Fruit fly (Drosophila melanogaster) whole organism, embryonic: ENCODE measurements around the gene twr.

ENCODE experiments used
- Adf1 ChIP-seq: fragments of 200-800 bp; sonication (Bioruptor generic); IDR thresholded peaks from 2 replicates; pipeline ENCODE4 v1.3.6; 2022; ENCODE audit warnings: missing biosample characterization, missing genetic modification characterization
- Antp ChIP-seq: fragments of 200-800 bp; sonication (Bioruptor generic); optimal IDR thresholded peaks from 3 replicates; lab custom pipeline; 2016; ENCODE audit warnings: missing biosample characterization, missing genetic modification characterization
- B-H2 ChIP-seq: fragments of 200-800 bp; sonication (Bioruptor generic); optimal IDR thresholded peaks from 2 replicates; lab custom pipeline; 2018; ENCODE audit warnings: missing biosample characterization, mild to moderate bottlenecking, missing genetic modification characterization
- Bgb ChIP-seq: fragments of 200-800 bp; sonication (Bioruptor generic); IDR thresholded peaks from 2 replicates; pipeline ENCODE4 v1.3.6; 2022; ENCODE audit warnings: missing biosample characterization, missing genetic modification characterization; ENCODE audit not compliant: partially characterized antibody
- BtbVII ChIP-seq: fragments of 200-800 bp; sonication (Bioruptor generic); optimal IDR thresholded peaks from 3 replicates; lab custom pipeline; 2017; ENCODE audit warnings: missing biosample characterization, mild to moderate bottlenecking, missing genetic modification characterization
- CG10543 ChIP-seq: fragments of 200-800 bp; sonication (Bioruptor generic); optimal IDR thresholded peaks from 3 replicates; lab custom pipeline; 2017; ENCODE audit warnings: missing biosample characterization, mild to moderate bottlenecking, missing genetic modification characterization, moderate library complexity
- CG10979 ChIP-seq: fragments of 200-800 bp; sonication (Bioruptor generic); optimal IDR thresholded peaks from 2 replicates; lab custom pipeline; 2018; ENCODE audit warnings: missing biosample characterization, mild to moderate bottlenecking, missing genetic modification characterization, moderate library complexity
- CG11247 ChIP-seq: fragments of 200-800 bp; sonication (Bioruptor generic); IDR thresholded peaks from 2 replicates; pipeline ENCODE4 v1.3.6; 2022; ENCODE audit warnings: missing biosample characterization, missing genetic modification characterization
- CG11398 ChIP-seq: fragments of 200-800 bp; sonication (Bioruptor generic); optimal IDR thresholded peaks from 2 replicates; lab custom pipeline; 2016; ENCODE audit warnings: missing biosample characterization, missing genetic modification characterization
- CG11696 ChIP-seq: fragments of 200-800 bp; sonication (Bioruptor generic); IDR thresholded peaks from 2 replicates; pipeline ENCODE4 v1.3.6; 2022; ENCODE audit warnings: missing biosample characterization, missing genetic modification characterization
- CG12104 ChIP-seq: fragments of 200-800 bp; sonication (Bioruptor generic); optimal IDR thresholded peaks from 3 replicates; lab custom pipeline; 2016; ENCODE audit warnings: missing biosample characterization, missing genetic modification characterization
- CG12391 ChIP-seq: fragments of 200-800 bp; sonication (Bioruptor generic); optimal IDR thresholded peaks from 3 replicates; lab custom pipeline; 2018; ENCODE audit warnings: missing biosample characterization, mild to moderate bottlenecking, missing genetic modification characterization, moderate library complexity
- CG14441 ChIP-seq: fragments of 200-800 bp; sonication (Bioruptor generic); IDR thresholded peaks from 2 replicates; pipeline ENCODE4 v1.3.6; 2022; ENCODE audit warnings: missing biosample characterization, missing genetic modification characterization
- CG14860 ChIP-seq: fragments of 200-800 bp; sonication (Bioruptor generic); IDR thresholded peaks from 3 replicates; pipeline ENCODE4 v1.3.6; 2022; ENCODE audit warnings: missing biosample characterization, missing genetic modification characterization; ENCODE audit not compliant: partially characterized antibody
- CG1529 ChIP-seq: fragments of 200-800 bp; sonication (Bioruptor generic); optimal IDR thresholded peaks from 3 replicates; lab custom pipeline; 2018; ENCODE audit warnings: missing biosample characterization, missing genetic modification characterization
- CG18599 ChIP-seq: fragments of 200-800 bp; sonication (Bioruptor generic); optimal IDR thresholded peaks from 3 replicates; lab custom pipeline; 2017; ENCODE audit warnings: missing biosample characterization, missing genetic modification characterization, mild to moderate bottlenecking, moderate library complexity, missing genetic modification reagents
- CG18764 ChIP-seq: fragments of 200-800 bp; sonication (Bioruptor generic); optimal IDR thresholded peaks from 3 replicates; lab custom pipeline; 2016; ENCODE audit warnings: missing biosample characterization, missing genetic modification characterization
- CG2678 ChIP-seq: fragments of 200-800 bp; sonication (Bioruptor generic); optimal IDR thresholded peaks from 3 replicates; lab custom pipeline; 2019; ENCODE audit warnings: missing biosample characterization, mild to moderate bottlenecking, missing genetic modification characterization, moderate library complexity
- CG2889 ChIP-seq: fragments of 200-800 bp; sonication (Bioruptor generic); IDR thresholded peaks from 3 replicates; pipeline ENCODE4 v1.3.6; 2022; ENCODE audit warnings: missing biosample characterization, missing genetic modification characterization
- CG34224 ChIP-seq: fragments of 200-800 bp; sonication (Bioruptor generic); IDR thresholded peaks from 3 replicates; pipeline ENCODE4 v1.3.6; 2022; ENCODE audit warnings: missing biosample characterization, missing genetic modification characterization; ENCODE audit not compliant: partially characterized antibody
- CG4328 ChIP-seq: fragments of 200-800 bp; sonication (Bioruptor generic); optimal IDR thresholded peaks from 3 replicates; lab custom pipeline; 2017; ENCODE audit warnings: missing biosample characterization, missing genetic modification reagents, missing genetic modification characterization
- CHES-1-like ChIP-seq: fragments of 200-800 bp; sonication (Bioruptor generic); optimal IDR thresholded peaks from 2 replicates; lab custom pipeline; 2016; ENCODE audit warnings: missing biosample characterization, missing genetic modification characterization
- CrebB ChIP-seq: fragments of 200-800 bp; sonication (Bioruptor generic); optimal IDR thresholded peaks from 3 replicates; lab custom pipeline; 2018; ENCODE audit warnings: missing biosample characterization, mild to moderate bottlenecking, missing genetic modification characterization
- Elba2 ChIP-seq: fragments of 200-800 bp; sonication (Bioruptor generic); optimal IDR thresholded peaks from 3 replicates; lab custom pipeline; 2016; ENCODE audit warnings: missing biosample characterization, missing genetic modification characterization
- Hand ChIP-seq: fragments of 200-800 bp; sonication (Bioruptor generic); optimal IDR thresholded peaks from 2 replicates; lab custom pipeline; 2017; ENCODE audit warnings: mild to moderate bottlenecking, missing biosample characterization, missing genetic modification reagents, missing genetic modification characterization
- Hr51 ChIP-seq, 2 experiments: fragments of 200-800 bp; sonication (Bioruptor generic); optimal IDR thresholded peaks; 2 replicates in 1 of 2; 3 replicates in 1 of 2; lab custom pipeline; 2016 to 2018; ENCODE audit warnings: missing biosample characterization in 2 of 2, missing genetic modification characterization in 2 of 2, mild to moderate bottlenecking in 1 of 2, moderate library complexity in 1 of 2
- Lim3 ChIP-seq: fragments of 200-800 bp; sonication (Bioruptor generic); IDR thresholded peaks from 2 replicates; pipeline ENCODE4 v1.3.6; 2022; ENCODE audit warnings: missing biosample characterization, missing genetic modification characterization
- Vsx1 ChIP-seq: fragments of 200-800 bp; sonication (Bioruptor generic); optimal IDR thresholded peaks from 2 replicates; lab custom pipeline; 2017; ENCODE audit warnings: missing biosample characterization, mild to moderate bottlenecking, missing genetic modification characterization, missing genetic modification reagents
- ap ChIP-seq: fragments of 200-800 bp; sonication (Bioruptor generic); IDR thresholded peaks from 2 replicates; pipeline ENCODE4 v1.3.6; 2022; ENCODE audit warnings: missing biosample characterization, missing genetic modification characterization
- bowl ChIP-seq: fragments of 200-800 bp; sonication (Bioruptor generic); IDR thresholded peaks from 2 replicates; pipeline ENCODE4 v1.3.6; 2022; ENCODE audit warnings: missing biosample characterization, missing genetic modification characterization
- chif ChIP-seq, 2 experiments: fragments of 200-800 bp; sonication (Bioruptor generic); optimal IDR thresholded peaks; 3 replicates each; lab custom pipeline; 2016; ENCODE audit warnings: missing biosample characterization in 2 of 2, missing genetic modification characterization in 2 of 2
- chn ChIP-seq: fragments of 200-800 bp; sonication (Bioruptor generic); optimal IDR thresholded peaks from 2 replicates; lab custom pipeline; 2016; ENCODE audit warnings: missing biosample characterization, missing genetic modification characterization
- croc ChIP-seq: fragments of 200-800 bp; sonication (Bioruptor generic); conservative IDR thresholded peaks from 3 replicates; pipeline ENCODE4 v1.3.6; 2022; ENCODE audit warnings: missing biosample characterization, missing genetic modification characterization
- dan ChIP-seq: fragments of 200-800 bp; sonication (Bioruptor generic); IDR thresholded peaks from 2 replicates; pipeline ENCODE4 v1.3.6; 2022; ENCODE audit warnings: missing biosample characterization, missing genetic modification characterization
- h ChIP-seq: fragments of >200 bp; optimal IDR thresholded peaks from 2 replicates; lab custom pipeline; 2017
- mam ChIP-seq: fragments of 200-800 bp; sonication (Bioruptor generic); optimal IDR thresholded peaks from 3 replicates; lab custom pipeline; 2016; ENCODE audit warnings: missing biosample characterization, missing genetic modification characterization
- mirr ChIP-seq: fragments of 200-800 bp; sonication (Bioruptor generic); optimal IDR thresholded peaks from 3 replicates; lab custom pipeline; 2018; ENCODE audit warnings: missing biosample characterization, mild to moderate bottlenecking, missing genetic modification characterization
- onecut ChIP-seq: fragments of 200-800 bp; sonication (Bioruptor generic); IDR thresholded peaks from 2 replicates; pipeline ENCODE4 v1.3.6; 2022; ENCODE audit warnings: missing biosample characterization, missing genetic modification characterization
- org-1 ChIP-seq: fragments of 200-800 bp; sonication (Bioruptor generic); optimal IDR thresholded peaks from 2 replicates; lab custom pipeline; 2017; ENCODE audit warnings: missing biosample characterization, missing genetic modification characterization
- otp ChIP-seq: fragments of 200-800 bp; sonication (Bioruptor generic); IDR thresholded peaks from 3 replicates; pipeline ENCODE4, ENCODE4 v1.3.6; 2022; ENCODE audit warnings: missing biosample characterization, missing genetic modification characterization
- pnt ChIP-seq: fragments of 200-800 bp; sonication (Bioruptor generic); optimal IDR thresholded peaks from 3 replicates; lab custom pipeline; 2016; ENCODE audit warnings: missing biosample characterization, missing genetic modification characterization
- psq ChIP-seq: fragments of 200-800 bp; sonication (Bioruptor generic); optimal IDR thresholded peaks from 2 replicates; lab custom pipeline; 2017; ENCODE audit warnings: missing biosample characterization, missing genetic modification characterization
- sim ChIP-seq: fragments of 200-800 bp; sonication (Bioruptor generic); IDR thresholded peaks from 2 replicates; pipeline ENCODE4 v1.3.6; 2022; ENCODE audit warnings: missing biosample characterization, missing genetic modification characterization
- sob ChIP-seq: fragments of 200-800 bp; sonication (Bioruptor generic); IDR thresholded peaks from 2 replicates; pipeline ENCODE4 v1.3.6; 2022; ENCODE audit warnings: missing biosample characterization, missing genetic modification characterization
- vvl ChIP-seq: fragments of 200-800 bp; sonication (Bioruptor generic); IDR thresholded peaks from 2 replicates; pipeline ENCODE4 v1.3.6; 2022; ENCODE audit warnings: missing biosample characterization, missing genetic modification characterization
- wek ChIP-seq: fragments of 200-800 bp; sonication (Bioruptor generic); optimal IDR thresholded peaks from 3 replicates; lab custom pipeline; 2018; ENCODE audit warnings: missing biosample characterization, mild to moderate bottlenecking, missing genetic modification characterization, moderate library complexity
- z ChIP-seq: fragments of 200-800 bp; sonication (Bioruptor generic); IDR thresholded peaks from 3 replicates; pipeline ENCODE4 v1.3.6; 2022; ENCODE audit warnings: missing biosample characterization, missing genetic modification characterization
- zen2 ChIP-seq: fragments of 200-800 bp; sonication (Bioruptor generic); IDR thresholded peaks from 3 replicates; pipeline ENCODE4 v1.3.6; 2022; ENCODE audit warnings: missing biosample characterization, missing genetic modification characterization; ENCODE audit not compliant: partially characterized antibody
- zf30C ChIP-seq: fragments of 200-800 bp; sonication (Bioruptor generic); optimal IDR thresholded peaks from 3 replicates; lab custom pipeline; 2018; ENCODE audit warnings: missing biosample characterization, mild to moderate bottlenecking, missing genetic modification characterization

twr gene

DNA sequence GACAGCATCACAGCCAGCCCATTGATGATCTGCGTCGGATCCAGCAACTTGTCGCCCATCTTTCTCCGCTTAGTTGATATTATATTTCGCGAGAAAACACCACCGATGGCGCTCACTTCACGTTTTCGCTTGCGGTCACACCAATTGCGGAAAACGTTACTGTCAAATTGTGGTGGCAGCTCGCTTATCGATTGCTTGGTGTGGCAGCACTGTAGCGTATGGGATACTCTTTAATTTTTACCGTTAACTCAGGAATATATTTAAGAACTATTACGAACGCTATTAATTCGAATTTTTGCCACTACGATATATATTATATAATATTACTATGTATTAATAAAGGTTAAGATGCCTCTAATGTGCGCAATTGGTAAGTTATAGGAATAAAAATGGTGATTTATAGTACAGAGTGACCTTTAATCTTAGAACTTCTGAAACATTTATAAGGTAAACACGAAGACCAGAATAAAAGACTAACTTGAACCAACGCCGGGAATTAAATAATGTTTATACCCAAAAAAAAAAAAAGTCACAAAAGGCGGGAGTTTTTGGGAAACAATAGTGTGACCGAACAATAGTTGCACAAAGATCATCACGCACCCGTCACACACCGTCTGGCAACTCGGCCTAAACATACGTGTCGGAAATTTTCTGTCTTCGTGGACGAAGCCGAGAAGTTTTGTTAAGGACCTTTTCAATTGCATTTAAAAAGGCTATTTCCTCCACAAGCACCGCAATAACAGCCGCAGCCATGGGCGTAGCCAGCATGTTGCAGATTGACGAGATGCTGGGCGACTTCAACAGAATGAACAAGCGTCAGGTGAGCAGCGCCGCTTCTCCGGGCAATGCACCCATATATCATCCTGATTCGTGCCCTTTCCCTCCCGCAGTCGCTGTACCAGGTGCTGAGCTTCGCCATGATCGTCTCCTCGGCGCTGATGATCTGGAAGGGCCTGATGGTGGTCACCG, at the start of gene twr, which contains the start of gene CG1307 (continued):
- TF ChIP-seq dan (GFP tag; lab: Robert Waterston, UW) (no peak), Bgb (GFP tag; lab: Robert Waterston, UW) (peak; percentile 29), sim (GFP tag; lab: Robert Waterston, UW) (no peak), CG14860 (GFP tag; lab: Robert Waterston, UW) (no peak), sob (GFP tag; lab: Robert Waterston, UW) (no peak), CG11247 (GFP tag; lab: Robert Waterston, UW) (no peak), chif (GFP tag; optimal IDR thresholded peaks at IDR 0.05; lab: Kevin White, UChicago) (no peak), CG12104 (GFP tag; lab: Kevin White, UChicago) (no peak), wek (GFP tag; lab: Kevin White, UChicago) (peak; percentile 99), chn (GFP tag; lab: Kevin White, UChicago) (no peak), h (lab: Kevin White, UChicago) (no peak), croc (GFP tag; lab: Robert Waterston, UW) (no peak), Elba2 (GFP tag; lab: Kevin White, UChicago) (no peak), Lim3 (GFP tag; lab: Robert Waterston, UW) (no peak), CG11398 (GFP tag; lab: Kevin White, UChicago) (no peak), CG14441 (GFP tag; lab: Robert Waterston, UW) (peak; percentile 31; the same call in 1 of the 2 replicates), CG10979 (tag; lab: Kevin White, UChicago) (no peak), Adf1 (GFP tag; lab: Robert Waterston, UW) (no peak), psq (GFP tag; lab: Kevin White, UChicago) (no peak), CG11696 (no peak), B-H2 (GFP tag; lab: Kevin White, UChicago) (no peak), onecut (GFP tag; lab: Robert Waterston, UW) (peak; percentile 74), CG1529 (GFP tag; lab: Kevin White, UChicago) (no peak), CG4328 (GFP tag; lab: Kevin White, UChicago) (peak; percentile 29), otp (no peak), Antp (GFP tag; lab: Kevin White, UChicago) (no peak), CG18599 (GFP tag; lab: Kevin White, UChicago) (no peak), zf30C (no peak), Vsx1 (GFP tag; lab: Kevin White, UChicago) (no peak), CG2678 (tag; lab: Kevin White, UChicago) (no peak), Hand (GFP tag; lab: Kevin White, UChicago) (no peak), CG18764 (GFP tag; lab: Kevin White, UChicago) (peak; percentile 23), zen2 (GFP tag; lab: Robert Waterston, UW) (no peak), mam (GFP tag; lab: Kevin White, UChicago) (no peak), CrebB (tag; lab: Kevin White, UChicago) (no peak), CHES-1-like (no peak), CG34224 (GFP tag; lab: Robert Waterston, UW) (no peak; the same call in 2 of the 3 replicates), pnt (no peak), CG12391 (tag; lab: Kevin White, UChicago) (peak; percentile 38), ap (GFP tag; lab: Robert Waterston, UW) (no peak), vvl (GFP tag; lab: Robert Waterston, UW) (no peak), CG10543 (GFP tag; lab: Kevin White, UChicago) (peak; percentile 73), bowl (GFP tag; lab: Robert Waterston, UW) (no peak), CG2889 (GFP tag; lab: Robert Waterston, UW) (0 out of 3 replicates have a peak, but pooled peaks have one; percentile 32), org-1 (no peak), z (GFP tag; lab: Robert Waterston, UW) (no peak), Hr51 (GFP tag; optimal IDR thresholded peaks at IDR 0.05; lab: Kevin White, UChicago) (no peak), BtbVII (GFP tag; lab: Kevin White, UChicago) (no peak), mirr (GFP tag; lab: Kevin White, UChicago) (no peak)
